Worm (Caenorhabditis elegans): ENCODE measurements around the gene smz-1.
"Not testable (repeated sequence)": the region's sequence is repeated elsewhere in the genome, so short reads cannot be mapped to it uniquely, and the experiment has no call there.

smz-1 gene

ce11 chrIV:12490491-12490890 is 35.6 kb downstream of the smz-1 start, which contains the start of gene him-6:
Gene him-6 (plus strand): TSS chrIV:12490791.
- no peak for TF ChIP-seq ztf-23 (GFP tag; IDR thresholded peaks at IDR 0.05)
- TF ChIP-seq flt-1 (GFP tag; IDR thresholded peaks at IDR 0.05): no peak
- TF ChIP-seq T22C8.4 (GFP tag; IDR thresholded peaks at IDR 0.05): no peak
- no peak for TF ChIP-seq ref-1 (GFP tag; conservative IDR thresholded peaks at IDR 0.05)
- no peak for TF ChIP-seq cog-1 (tag; optimal IDR thresholded peaks at IDR 0.05)
- no peak for TF ChIP-seq klf-2 (GFP tag; conservative IDR thresholded peaks at IDR 0.05)
- no peak for TF ChIP-seq ztf-29 (GFP tag; IDR thresholded peaks at IDR 0.05)
- TF ChIP-seq tab-1 (GFP tag; IDR thresholded peaks at IDR 0.05): no peak
- TF ChIP-seq med-1 (GFP tag; optimal IDR thresholded peaks at IDR 0.05; ENCODE audit: insufficient read depth): no peak

ce11 chrIV:12495196-12495595 is 40.3 kb downstream of the smz-1 start, which contains the start of gene sru-20:
Gene sru-20 (plus strand): TSS chrIV:12495496.
- TF ChIP-seq med-1 (GFP tag; optimal IDR thresholded peaks at IDR 0.05; ENCODE audit: insufficient read depth) (no peak), klf-2 (GFP tag; conservative IDR thresholded peaks at IDR 0.05) (no peak), tab-1 (GFP tag; IDR thresholded peaks at IDR 0.05) (no peak), cog-1 (tag; optimal IDR thresholded peaks at IDR 0.05) (no peak), flt-1 (GFP tag; IDR thresholded peaks at IDR 0.05) (no peak), ztf-23 (GFP tag; IDR thresholded peaks at IDR 0.05) (no peak), ref-1 (GFP tag; conservative IDR thresholded peaks at IDR 0.05) (no peak), ztf-29 (GFP tag; IDR thresholded peaks at IDR 0.05) (no peak), T22C8.4 (GFP tag; IDR thresholded peaks at IDR 0.05) (no peak)

- TF ChIP-seq med-1 (GFP tag; optimal IDR thresholded peaks at IDR 0.05; ENCODE audit: insufficient read depth) (no peak), ztf-29 (GFP tag; IDR thresholded peaks at IDR 0.05) (no peak), klf-2 (GFP tag; conservative IDR thresholded peaks at IDR 0.05) (no peak), ref-1 (GFP tag; conservative IDR thresholded peaks at IDR 0.05) (no peak), ztf-23 (GFP tag; IDR thresholded peaks at IDR 0.05) (no peak), tab-1 (GFP tag; IDR thresholded peaks at IDR 0.05) (no peak), cog-1 (tag; optimal IDR thresholded peaks at IDR 0.05) (no peak)
Observed at ce11 chrIV:12498238-12498637, 43.4 kb downstream of the smz-1 start, which contains the start of gene sru-19. Gene sru-19 (plus strand): TSS chrIV:12498538.

ce11 chrIV:12501956-12502355 is 47.1 kb downstream of the smz-1 start, which contains the start of gene sru-18:
Gene sru-18 (plus strand): TSS chrIV:12502256.
- TF ChIP-seq ztf-29 (GFP tag; IDR thresholded peaks at IDR 0.05): no peak

- not testable (repeated sequence) for TF ChIP-seq cog-1 (tag; optimal IDR thresholded peaks at IDR 0.05); T22C8.4 (GFP tag; IDR thresholded peaks at IDR 0.05); tab-1 (GFP tag; IDR thresholded peaks at IDR 0.05)
Observed at ce11 chrIV:12505397-12505796, 50.5 kb downstream of the smz-1 start, which contains the start of gene sru-17. Gene sru-17 (plus strand): TSS chrIV:12505697.

Data from whole organism, midembryonic.